Comparison of ENCODE assay signal across 1 fruit fly cellular context in the genomic region with DNA sequence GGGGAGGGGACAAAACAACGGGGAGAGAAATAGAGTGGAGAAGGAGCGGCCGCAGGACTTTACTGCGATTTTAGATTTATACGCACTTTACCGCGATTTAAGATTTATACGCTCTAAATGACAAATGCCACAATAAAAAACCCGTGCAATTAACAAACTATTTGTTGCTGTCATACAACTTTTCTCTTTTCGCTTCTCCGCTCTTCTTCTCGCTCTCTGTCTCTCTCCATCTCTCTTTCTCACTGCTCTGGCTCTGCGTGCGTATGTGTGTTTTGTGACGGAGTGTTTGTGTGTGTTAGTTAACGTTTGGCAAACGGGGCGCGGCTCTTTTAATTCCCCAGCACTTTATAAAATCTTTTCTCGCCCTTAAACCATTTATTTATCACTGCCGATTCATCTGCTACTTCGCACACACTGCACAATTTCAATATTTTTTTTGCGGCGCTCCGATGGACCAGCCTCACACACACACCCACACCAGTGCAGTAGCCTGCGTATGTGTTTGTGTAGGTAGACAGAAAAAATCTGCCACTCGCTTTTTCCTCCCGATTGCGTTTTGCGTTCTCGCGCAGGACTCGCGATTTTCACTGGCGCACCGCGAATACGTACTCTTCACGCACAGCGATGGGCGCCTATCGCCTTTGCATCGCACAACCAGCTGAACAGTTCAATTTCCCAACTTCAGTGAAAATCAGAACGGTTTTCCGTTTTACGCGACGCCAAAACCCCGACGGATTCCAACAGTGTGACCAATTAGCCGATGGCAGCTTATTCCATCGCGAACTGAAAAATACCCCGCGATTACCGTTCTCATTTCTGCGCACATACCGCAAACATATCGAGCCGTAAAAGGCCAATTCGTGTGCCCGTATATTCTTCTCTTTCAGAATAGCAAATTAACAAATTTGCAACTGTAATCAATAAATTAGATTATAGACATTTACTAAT.
TF ChIP-seq lines count a peak whose summit lies in the region.

Gene msn (minus strand): TSS at position 747 of the 948 bp plus-strand sequence.

TF ChIP-seq in whole organism, embryonic, 481 proteins besides CTCF, POLR2A, EP300 and RAD21 (continued from another document):
- TF ChIP-seq ara (GFP tag; IDR thresholded peaks at IDR 0.05; lab: Robert Waterston, UW) (no peak), abd-A (tag; optimal IDR thresholded peaks at IDR 0.05; lab: Kevin White, UChicago) (no peak), CG18262 (tag; optimal IDR thresholded peaks at IDR 0.05; lab: Kevin White, UChicago) (no peak), CG30403 (GFP tag; optimal IDR thresholded peaks at IDR 0.05; lab: Kevin White, UChicago) (no peak), Hr78 (GFP tag; optimal IDR thresholded peaks at IDR 0.05; lab: Kevin White, UChicago) (peak in 1 of 2 experiments; percentile 46), Lpt (GFP tag; optimal IDR thresholded peaks at IDR 0.05; lab: Kevin White, UChicago) (no peak), Camta (GFP tag; optimal IDR thresholded peaks at IDR 0.05; lab: Kevin White, UChicago) (no peak), CG6683 (GFP tag; optimal IDR thresholded peaks at IDR 0.05; lab: Kevin White, UChicago) (peak; percentile 8), Trl (optimal IDR thresholded peaks at IDR 0.05; lab: Kevin White, UChicago) (peak; percentile 92 to 97), Trl (GFP tag; optimal IDR thresholded peaks at IDR 0.05; lab: Kevin White, UChicago) (no peak), CG3995 (GFP tag; optimal IDR thresholded peaks at IDR 0.05; lab: Kevin White, UChicago) (no peak), Dbx (GFP tag; IDR thresholded peaks at IDR 0.05; lab: Robert Waterston, UW) (peak; percentile 54), hth (optimal IDR thresholded peaks at IDR 0.05; lab: Kevin White, UChicago) (no peak), Lhr (GFP tag; optimal IDR thresholded peaks at IDR 0.05; lab: Kevin White, UChicago) (peak; percentile 38), bbx (GFP tag; IDR thresholded peaks at IDR 0.05; lab: Robert Waterston, UW; ENCODE audit: partially characterized antibody) (peak; percentile 67), Ptx1 (GFP tag; IDR thresholded peaks at IDR 0.05; lab: Robert Waterston, UW) (0 out of 2 replicates have a peak, but pooled peaks have one; percentile 25), gce (GFP tag; IDR thresholded peaks at IDR 0.05; lab: Robert Waterston, UW) (0 out of 3 replicates have a peak, but pooled peaks have one; percentile 54), Nf-YC (tag; optimal IDR thresholded peaks at IDR 0.05; lab: Kevin White, UChicago) (peak; percentile 55), CG17385 (GFP tag; optimal IDR thresholded peaks at IDR 0.05; lab: Kevin White, UChicago) (peak; percentile 22), NFAT (GFP tag; IDR thresholded peaks at IDR 0.05; lab: Robert Waterston, UW) (peak; percentile 43; the same call in 1 of the 2 replicates), CG18764 (GFP tag; optimal IDR thresholded peaks at IDR 0.05; lab: Kevin White, UChicago) (no peak), cg (GFP tag; optimal IDR thresholded peaks at IDR 0.05; lab: Kevin White, UChicago) (peak; percentile 100), mam (GFP tag; optimal IDR thresholded peaks at IDR 0.05; lab: Kevin White, UChicago) (no peak), CG9609 (GFP tag; optimal IDR thresholded peaks at IDR 0.05; lab: Kevin White, UChicago) (peak; percentile 4), CG1233 (GFP tag; optimal IDR thresholded peaks at IDR 0.05; lab: Kevin White, UChicago) (no peak), Eip74EF (GFP tag; optimal IDR thresholded peaks at IDR 0.05; lab: Kevin White, UChicago) (peak in 1 of 2 experiments; percentile 47), knrl (GFP tag; IDR thresholded peaks at IDR 0.05; lab: Robert Waterston, UW; ENCODE audit: partially characterized antibody) (peak; percentile 36; the same call in 2 of the 3 replicates), CG34422 (GFP tag; IDR thresholded peaks at IDR 0.05; lab: Robert Waterston, UW) (peak; percentile 88; the same call in 2 of the 3 replicates), yki (optimal IDR thresholded peaks at IDR 0.05; lab: Kevin White, UChicago) (peak; percentile 68), Dip3 (GFP tag; optimal IDR thresholded peaks at IDR 0.05; lab: Kevin White, UChicago) (peak; percentile 4), Dll (GFP tag; IDR thresholded peaks at IDR 0.05; lab: Robert Waterston, UW; ENCODE audit: partially characterized antibody) (no peak), CG42726 (GFP tag; IDR thresholded peaks at IDR 0.05; lab: Robert Waterston, UW; ENCODE audit: partially characterized antibody) (peak; percentile 83), sc (optimal IDR thresholded peaks at IDR 0.05; lab: Kevin White, UChicago) (no peak), sc (GFP tag; optimal IDR thresholded peaks at IDR 0.05; lab: Kevin White, UChicago) (no peak), sd (tag; optimal IDR thresholded peaks at IDR 0.05; lab: Kevin White, UChicago) (peak; percentile 64)
TF ChIP-seq in whole organism, embryonic: peak in this region for 198.
